Worm (Caenorhabditis elegans) whole organism, L4 larva: Measurements from ENCODE around the gene srz-48.

Experiments
- F37D6.2 ChIP-seq: sonication (generic microtip); optimal IDR thresholded peaks from 2 replicates; lab custom pipeline; 2016; ENCODE audit warnings: mild to moderate bottlenecking, missing genetic modification characterization, missing compliant biosample characterization
- nhr-237 ChIP-seq: sonication (generic microtip); optimal IDR thresholded peaks from 2 replicates; lab custom pipeline; 2017; ENCODE audit warnings: missing biosample characterization, missing genetic modification characterization
- sdz-12 ChIP-seq: fragments of 200-800 bp; sonication (Bioruptor generic); optimal IDR thresholded peaks from 2 replicates; lab custom pipeline; 2018; ENCODE audit warnings: mild to moderate bottlenecking, missing genetic modification characterization, missing compliant biosample characterization
- snpc-1.2 ChIP-seq: fragments of 200-800 bp; sonication (Bioruptor generic); IDR thresholded peaks from 2 replicates; pipeline ENCODE4 v1.3.6; 2022; ENCODE audit warnings: missing genetic modification reagents, missing genetic modification characterization, missing compliant biosample characterization

- TF ChIP-seq sdz-12 (no peak), F37D6.2 (tag; lab: Kevin White, UChicago) (no peak), nhr-237 (tag; lab: Kevin White, UChicago) (no peak), snpc-1.2 (GFP tag; lab: Robert Waterston, UW) (no peak)
These were observed 29.9 kb downstream of the srz-48 start, which contains the start of gene T27C5.10 for ce11 chrV:17430066-17430465.
